Fruit fly (Drosophila melanogaster) whole organism: Measurements from ENCODE around the gene tsl.

Experiments
- CG8478 ChIP-seq: fragments of >200 bp; optimal IDR thresholded peaks from 2 replicates; lab custom pipeline; 2018; ENCODE audit warnings: inconsistent platforms
- Dll ChIP-seq: fragments of >200 bp; optimal IDR thresholded peaks from 2 replicates; lab custom pipeline; 2017
- pan ChIP-seq: fragments of >200 bp; optimal IDR thresholded peaks from 2 replicates; lab custom pipeline; 2017
- psq ChIP-seq: fragments of >200 bp; optimal IDR thresholded peaks from 2 replicates; lab custom pipeline; 2017

dm6 chr3R:21731682-21732081 lies 50.7 kb downstream of the tsl start:
- TF ChIP-seq psq (lab: Kevin White, UChicago): no peak
- no peak for TF ChIP-seq pan (lab: Kevin White, UChicago)
- TF ChIP-seq Dll (lab: Kevin White, UChicago): no peak
- no peak for TF ChIP-seq CG8478
